Fruit fly (Drosophila melanogaster) Kc167 (cell line): ENCODE results near the gene CG8209.

Experiments used
- Sin3A ChIP-seq: fragments of >200 bp; optimal IDR thresholded peaks from 2 replicates; lab custom pipeline; 2018; ENCODE audit warnings: missing external identifiers
- psq ChIP-seq: fragments of >200 bp; optimal IDR thresholded peaks from 2 replicates; lab custom pipeline; 2017; ENCODE audit warnings: missing external identifiers

dm6 chr3L:7988401-7988800 is 12.2 kb downstream of the CG8209 start:
- no peak for TF ChIP-seq Sin3A (lab: Kevin White, UChicago)
- TF ChIP-seq psq (lab: Kevin White, UChicago): no peak
